Fruit fly (Drosophila melanogaster) whole organism, embryonic: ENCODE data around the gene CG32985.

Experiments used
- Antp ChIP-seq: fragments of 200-800 bp; sonication (Bioruptor generic); optimal IDR thresholded peaks from 3 replicates; lab custom pipeline; 2016; ENCODE audit warnings: missing biosample characterization, missing genetic modification characterization
- Asciz ChIP-seq: fragments of 200-800 bp; sonication (Bioruptor generic); optimal IDR thresholded peaks from 2 replicates; lab custom pipeline; 2017; ENCODE audit warnings: missing biosample characterization, mild to moderate bottlenecking, missing genetic modification characterization, missing genetic modification reagents
- CG10321 ChIP-seq: fragments of 200-800 bp; sonication (Bioruptor generic); IDR thresholded peaks from 2 replicates; pipeline ENCODE4 v1.3.6; 2022; ENCODE audit warnings: missing biosample characterization, missing genetic modification characterization
- CG10366 ChIP-seq: fragments of 200-800 bp; sonication (Bioruptor generic); IDR thresholded peaks from 2 replicates; pipeline ENCODE4 v1.3.6; 2022; ENCODE audit warnings: missing biosample characterization, missing genetic modification characterization
- CG10431 ChIP-seq: fragments of 200-800 bp; sonication (Bioruptor generic); optimal IDR thresholded peaks from 3 replicates; lab custom pipeline; 2018; ENCODE audit warnings: missing biosample characterization, mild to moderate bottlenecking, missing genetic modification characterization
- CG12659 ChIP-seq: fragments of 200-800 bp; sonication (Bioruptor generic); optimal IDR thresholded peaks from 3 replicates; lab custom pipeline; 2017; ENCODE audit warnings: mild to moderate bottlenecking, missing biosample characterization, missing genetic modification reagents, missing genetic modification characterization
- CG13296 ChIP-seq: fragments of 200-800 bp; sonication (Bioruptor generic); optimal IDR thresholded peaks from 3 replicates; lab custom pipeline; 2018; ENCODE audit warnings: missing biosample characterization, mild to moderate bottlenecking, missing genetic modification characterization
- CG16813 ChIP-seq: fragments of 200-800 bp; sonication (Bioruptor generic); IDR thresholded peaks from 3 replicates; pipeline ENCODE4 v1.3.6; 2022; ENCODE audit warnings: missing biosample characterization, missing genetic modification characterization; ENCODE audit not compliant: partially characterized antibody
- CG17802 ChIP-seq: fragments of 200-800 bp; sonication (Bioruptor generic); optimal IDR thresholded peaks from 2 replicates; lab custom pipeline; 2018; ENCODE audit warnings: missing biosample characterization, mild to moderate bottlenecking, missing genetic modification characterization, moderate library complexity
- CG2889 ChIP-seq: fragments of 200-800 bp; sonication (Bioruptor generic); IDR thresholded peaks from 3 replicates; pipeline ENCODE4 v1.3.6; 2022; ENCODE audit warnings: missing biosample characterization, missing genetic modification characterization
- CG4404 ChIP-seq: fragments of 200-800 bp; sonication (Bioruptor generic); IDR thresholded peaks from 2 replicates; pipeline ENCODE4 v1.3.6; 2022; ENCODE audit warnings: missing biosample characterization, missing genetic modification characterization
- CG7786 ChIP-seq: fragments of 200-800 bp; sonication (Bioruptor generic); optimal IDR thresholded peaks from 2 replicates; lab custom pipeline; 2016; ENCODE audit warnings: missing biosample characterization, missing genetic modification characterization
- CG7987 ChIP-seq: fragments of 200-800 bp; sonication (Bioruptor generic); optimal IDR thresholded peaks from 2 replicates; lab custom pipeline; 2018; ENCODE audit warnings: missing biosample characterization, mild to moderate bottlenecking, missing genetic modification characterization, moderate library complexity
- CG8089 ChIP-seq: fragments of 200-800 bp; sonication (Bioruptor generic); optimal IDR thresholded peaks from 3 replicates; lab custom pipeline; 2016; ENCODE audit warnings: missing biosample characterization, missing genetic modification characterization
- Camta ChIP-seq: fragments of 200-800 bp; sonication (Bioruptor generic); optimal IDR thresholded peaks from 2 replicates; lab custom pipeline; 2016; ENCODE audit warnings: missing biosample characterization, missing genetic modification characterization
- Chrac-16 ChIP-seq: fragments of 200-800 bp; sonication (Bioruptor generic); optimal IDR thresholded peaks from 3 replicates; lab custom pipeline; 2016; ENCODE audit warnings: missing biosample characterization, missing genetic modification characterization
- D ChIP-seq, 2 experiments: fragments of 200-800 bp in 1 of 2; fragments of >200 bp in 1 of 2; sonication (Bioruptor generic) in 1 of 2; optimal IDR thresholded peaks; 2 replicates in 1 of 2; 3 replicates in 1 of 2; lab custom pipeline; 2017; ENCODE audit warnings: mild to moderate bottlenecking in 1 of 2, missing biosample characterization in 1 of 2, missing genetic modification characterization in 1 of 2, missing genetic modification reagents in 1 of 2
- D19B ChIP-seq: fragments of 200-800 bp; sonication (Bioruptor generic); optimal IDR thresholded peaks from 2 replicates; lab custom pipeline; 2017; ENCODE audit warnings: missing biosample characterization, mild to moderate bottlenecking, missing genetic modification characterization
- Dip2 ChIP-seq: fragments of 200-800 bp; sonication (Bioruptor generic); IDR thresholded peaks from 2 replicates; pipeline ENCODE4 v1.3.6; 2022; ENCODE audit warnings: missing biosample characterization, missing genetic modification characterization
- Ets65A ChIP-seq: fragments of 200-800 bp; sonication (Bioruptor generic); peaks from one replicate; lab custom pipeline; 2016; ENCODE audit warnings: missing biosample characterization, missing genetic modification characterization
- H2.0 ChIP-seq: fragments of 200-800 bp; sonication (Bioruptor generic); IDR thresholded peaks from 2 replicates; pipeline ENCODE4 v1.3.6; 2022; ENCODE audit warnings: missing biosample characterization, missing genetic modification characterization
- Hey ChIP-seq: fragments of 200-800 bp; sonication (Bioruptor generic); optimal IDR thresholded peaks from 3 replicates; lab custom pipeline; 2018; ENCODE audit warnings: missing biosample characterization, mild to moderate bottlenecking, missing genetic modification characterization
- Hsf ChIP-seq: fragments of 200-800 bp; sonication (Bioruptor generic); optimal IDR thresholded peaks from 3 replicates; lab custom pipeline; 2016; ENCODE audit warnings: missing biosample characterization, missing genetic modification characterization
- Jarid2 ChIP-seq: fragments of 200-800 bp; sonication (Bioruptor generic); optimal IDR thresholded peaks from 3 replicates; lab custom pipeline; 2017; ENCODE audit warnings: mild to moderate bottlenecking, missing biosample characterization, missing genetic modification reagents, missing genetic modification characterization
- Myb ChIP-seq: fragments of 200-800 bp; sonication (Bioruptor generic); optimal IDR thresholded peaks from 2 replicates; lab custom pipeline; 2016; ENCODE audit warnings: missing biosample characterization, missing genetic modification characterization
- NfI ChIP-seq: fragments of 200-800 bp; sonication (Bioruptor generic); optimal IDR thresholded peaks from 3 replicates; lab custom pipeline; 2018; ENCODE audit warnings: missing biosample characterization, mild to moderate bottlenecking, missing genetic modification characterization, moderate library complexity
- Ssrp ChIP-seq: fragments of 200-800 bp; sonication (Bioruptor generic); optimal IDR thresholded peaks from 2 replicates; lab custom pipeline; 2018; ENCODE audit warnings: missing biosample characterization, mild to moderate bottlenecking, missing genetic modification characterization, moderate library complexity
- Trl ChIP-seq, 3 experiments: fragments of >200 bp in 2 of 3; fragments of 200-800 bp in 1 of 3; sonication (Bioruptor generic) in 1 of 3; optimal IDR thresholded peaks; 2 replicates in 1 of 3; 3 replicates in 2 of 3; lab custom pipeline; 2016 to 2017; ENCODE audit warnings: missing biosample characterization in 1 of 3, missing genetic modification characterization in 1 of 3
- amos ChIP-seq: fragments of 200-800 bp; sonication (Bioruptor generic); IDR thresholded peaks from 2 replicates; pipeline ENCODE4 v1.3.6; 2022; ENCODE audit warnings: missing biosample characterization, missing genetic modification characterization; ENCODE audit not compliant: partially characterized antibody
- bcd ChIP-seq: fragments of 200-800 bp; sonication (Bioruptor generic); optimal IDR thresholded peaks from 2 replicates; lab custom pipeline; 2017; ENCODE audit warnings: missing biosample characterization, mild to moderate bottlenecking, missing genetic modification characterization
- cas ChIP-seq: fragments of 200-800 bp; sonication (Bioruptor generic); IDR thresholded peaks from 2 replicates; pipeline ENCODE4 v1.3.6; 2022; ENCODE audit warnings: missing biosample characterization, missing genetic modification characterization
- cwo ChIP-seq: fragments of 200-800 bp; sonication (Bioruptor generic); optimal IDR thresholded peaks from 3 replicates; lab custom pipeline; 2017; ENCODE audit warnings: missing biosample characterization, missing genetic modification characterization, mild to moderate bottlenecking, moderate library complexity, missing genetic modification reagents
- dati ChIP-seq: fragments of 200-800 bp; sonication (Bioruptor generic); IDR thresholded peaks from 2 replicates; pipeline ENCODE4 v1.3.6; 2022; ENCODE audit warnings: missing biosample characterization, missing genetic modification characterization
- dmrt11E ChIP-seq: fragments of 200-800 bp; sonication (Bioruptor generic); optimal IDR thresholded peaks from 3 replicates; lab custom pipeline; 2018; ENCODE audit warnings: missing biosample characterization, mild to moderate bottlenecking, missing genetic modification characterization, moderate library complexity
- emc ChIP-seq: fragments of 200-800 bp; sonication (Bioruptor generic); optimal IDR thresholded peaks from 2 replicates; lab custom pipeline; 2016; ENCODE audit warnings: missing biosample characterization, missing genetic modification characterization
- ems ChIP-seq: fragments of 200-800 bp; sonication (Bioruptor generic); optimal IDR thresholded peaks from 3 replicates; lab custom pipeline; 2016; ENCODE audit warnings: missing biosample characterization, missing genetic modification characterization
- eyg ChIP-seq: fragments of 200-800 bp; sonication (Bioruptor generic); optimal IDR thresholded peaks from 3 replicates; lab custom pipeline; 2016; ENCODE audit warnings: missing biosample characterization, missing genetic modification characterization
- fd3F ChIP-seq: fragments of 200-800 bp; sonication (Bioruptor generic); optimal IDR thresholded peaks from 2 replicates; lab custom pipeline; 2018; ENCODE audit warnings: missing biosample characterization, mild to moderate bottlenecking, missing genetic modification characterization, moderate library complexity
- gem ChIP-seq: fragments of 200-800 bp; sonication (Bioruptor generic); optimal IDR thresholded peaks from 2 replicates; lab custom pipeline; 2019; ENCODE audit warnings: missing biosample characterization, mild to moderate bottlenecking, missing genetic modification characterization, moderate library complexity
- h ChIP-seq: fragments of >200 bp; optimal IDR thresholded peaks from 2 replicates; lab custom pipeline; 2017
- ham ChIP-seq: fragments of 200-800 bp; sonication (Bioruptor generic); IDR thresholded peaks from 2 replicates; pipeline ENCODE4 v1.3.6; 2022; ENCODE audit warnings: missing biosample characterization, missing genetic modification characterization
- lbe ChIP-seq: fragments of 200-800 bp; sonication (Bioruptor generic); optimal IDR thresholded peaks from 2 replicates; lab custom pipeline; 2016; ENCODE audit warnings: missing biosample characterization, mild to moderate bottlenecking, missing genetic modification characterization
- pros ChIP-seq: fragments of 200-800 bp; sonication (Bioruptor generic); optimal IDR thresholded peaks from 3 replicates; lab custom pipeline; 2019; ENCODE audit warnings: missing biosample characterization, mild to moderate bottlenecking, missing genetic modification characterization, moderate library complexity
- seq ChIP-seq: fragments of 200-800 bp; sonication (Bioruptor generic); IDR thresholded peaks from 2 replicates; pipeline ENCODE4 v1.3.6; 2022; ENCODE audit warnings: missing biosample characterization, missing genetic modification characterization
- slp2 ChIP-seq: fragments of 200-800 bp; sonication (Bioruptor generic); optimal IDR thresholded peaks from 2 replicates; lab custom pipeline; 2016; ENCODE audit warnings: missing biosample characterization, missing genetic modification characterization
- sqz ChIP-seq: fragments of 200-800 bp; sonication (Bioruptor generic); optimal IDR thresholded peaks from 3 replicates; lab custom pipeline; 2018; ENCODE audit warnings: missing biosample characterization, mild to moderate bottlenecking, missing genetic modification characterization
- trh ChIP-seq: fragments of 200-800 bp; sonication (Bioruptor generic); optimal IDR thresholded peaks from 2 replicates; lab custom pipeline; 2016; ENCODE audit warnings: missing biosample characterization, missing genetic modification characterization
- vnd ChIP-seq: fragments of 200-800 bp; sonication (Bioruptor generic); IDR thresholded peaks from 3 replicates; pipeline ENCODE4 v1.3.6; 2022; ENCODE audit warnings: missing biosample characterization, missing genetic modification characterization; ENCODE audit not compliant: partially characterized antibody
- vvl ChIP-seq: fragments of 200-800 bp; sonication (Bioruptor generic); IDR thresholded peaks from 2 replicates; pipeline ENCODE4 v1.3.6; 2022; ENCODE audit warnings: missing biosample characterization, missing genetic modification characterization
- wor ChIP-seq: fragments of 200-800 bp; sonication (Bioruptor generic); IDR thresholded peaks from 2 replicates; pipeline ENCODE4 v1.3.6; 2022; ENCODE audit warnings: missing biosample characterization, missing genetic modification characterization

The CG32985 gene

DNA sequence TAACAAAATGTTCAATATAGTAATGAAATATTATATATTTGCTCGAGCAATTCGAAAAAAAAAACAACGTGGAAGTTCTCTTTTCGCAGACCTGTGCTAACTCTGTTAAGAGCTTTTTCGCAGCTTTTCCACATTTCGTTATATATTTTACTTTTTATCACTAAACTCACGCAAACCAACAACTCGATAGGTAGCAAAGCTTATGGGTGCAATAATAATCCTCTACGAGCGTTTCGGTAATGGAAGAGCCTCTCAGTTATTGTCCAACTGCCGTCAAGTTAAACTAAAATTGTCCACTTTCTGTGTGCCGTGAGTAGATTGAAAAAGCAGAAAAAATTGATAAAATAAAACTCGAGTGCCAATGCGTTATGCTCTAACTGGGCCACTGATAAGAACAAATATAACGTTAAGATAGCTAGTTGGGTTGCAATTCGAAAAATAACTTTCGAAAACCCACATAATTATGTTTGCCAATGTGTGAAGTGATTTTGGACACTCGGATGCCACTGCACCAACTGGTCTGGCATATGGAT lies 28.6 kb upstream of the CG32985 start, which contains the start of gene Tsp29Fa (continued):
- TF ChIP-seq CG13296 (GFP tag; lab: Kevin White, UChicago), result no peak
- no peak for TF ChIP-seq CG10321 (GFP tag; lab: Robert Waterston, UW)
- TF ChIP-seq D19B (GFP tag; lab: Kevin White, UChicago), result no peak
- no peak for TF ChIP-seq seq (GFP tag; lab: Robert Waterston, UW)
- no peak for TF ChIP-seq lbe
- no peak for TF ChIP-seq CG7987
- peak; percentile 57 for TF ChIP-seq Ets65A (GFP tag; lab: Kevin White, UChicago)
- TF ChIP-seq CG4404, result no peak
- no peak for TF ChIP-seq Hsf (GFP tag; lab: Kevin White, UChicago)
- TF ChIP-seq gem, result no peak
- TF ChIP-seq vvl (GFP tag; lab: Robert Waterston, UW), result no peak
- no peak for TF ChIP-seq ems (GFP tag; lab: Kevin White, UChicago)
- no peak for TF ChIP-seq sqz
- TF ChIP-seq dmrt11E (tag; lab: Kevin White, UChicago), result no peak
- TF ChIP-seq CG12659, result no peak
- no peak for TF ChIP-seq bcd (GFP tag; lab: Kevin White, UChicago)
- 0 out of 3 replicates have a peak, but pooled peaks have one; percentile 33 for TF ChIP-seq vnd
- TF ChIP-seq Jarid2 (GFP tag; lab: Kevin White, UChicago), result peak; percentile 17
- TF ChIP-seq ham (GFP tag; lab: Robert Waterston, UW), result no peak
- no peak; the same call in 1 of the 2 replicates for TF ChIP-seq amos (GFP tag; lab: Robert Waterston, UW)
- no peak for TF ChIP-seq Hey (tag; lab: Kevin White, UChicago)
- TF ChIP-seq h, result no peak
- no peak for TF ChIP-seq cwo (GFP tag; lab: Kevin White, UChicago)
- TF ChIP-seq CG17802 (tag; lab: Kevin White, UChicago), result no peak
- TF ChIP-seq fd3F (GFP tag; lab: Kevin White, UChicago), result no peak
- TF ChIP-seq cas (GFP tag; lab: Robert Waterston, UW), result no peak
- no peak for TF ChIP-seq D (optimal IDR thresholded peaks at IDR 0.05; lab: Kevin White, UChicago)
- no peak for TF ChIP-seq D (GFP tag; optimal IDR thresholded peaks at IDR 0.05; lab: Kevin White, UChicago)
- no peak for TF ChIP-seq Dip2 (GFP tag; lab: Robert Waterston, UW)

- peak; percentile 53 for TF ChIP-seq trh (GFP tag; lab: Kevin White, UChicago)
- TF ChIP-seq dati (GFP tag; lab: Robert Waterston, UW), result no peak
- peak; percentile 45 for TF ChIP-seq slp2 (GFP tag; lab: Kevin White, UChicago)
- TF ChIP-seq Myb (GFP tag; lab: Kevin White, UChicago), result peak; percentile 37
- TF ChIP-seq seq (GFP tag; lab: Robert Waterston, UW), result peak; percentile 54; the same call in 1 of the 2 replicates
- peak; percentile 39 for TF ChIP-seq Antp
- TF ChIP-seq Camta, result no peak
- TF ChIP-seq CG10431 (GFP tag; lab: Kevin White, UChicago), result no peak
- peak; percentile 56 for TF ChIP-seq Chrac-16 (GFP tag; lab: Kevin White, UChicago)
- TF ChIP-seq emc (GFP tag; lab: Kevin White, UChicago), result no peak
- TF ChIP-seq CG7987, result no peak
- peak; percentile 4 for TF ChIP-seq CG8089 (GFP tag; lab: Kevin White, UChicago)
- TF ChIP-seq eyg (GFP tag; lab: Kevin White, UChicago), result peak; percentile 17
- peak; percentile 65; the same call in 1 of the 2 replicates for TF ChIP-seq CG10366 (GFP tag; lab: Robert Waterston, UW)
- TF ChIP-seq Ssrp, result peak; percentile 67
- TF ChIP-seq Asciz (GFP tag; lab: Kevin White, UChicago), result peak; percentile 65
- no peak for TF ChIP-seq CG16813
- TF ChIP-seq H2.0 (GFP tag; lab: Robert Waterston, UW), result peak; percentile 31; the same call in 1 of the 2 replicates
- no peak for TF ChIP-seq CG2889 (GFP tag; lab: Robert Waterston, UW)
- peak; percentile 71 for TF ChIP-seq CG7786 (GFP tag; lab: Kevin White, UChicago)
- TF ChIP-seq Trl (optimal IDR thresholded peaks at IDR 0.05; lab: Kevin White, UChicago), result peak in 1 of 2 experiments; percentile 36
- peak; percentile 48 for TF ChIP-seq Trl (GFP tag; optimal IDR thresholded peaks at IDR 0.05; lab: Kevin White, UChicago)
- no peak for TF ChIP-seq pros (GFP tag; lab: Kevin White, UChicago)
- TF ChIP-seq NfI, result peak; percentile 73
- TF ChIP-seq wor (GFP tag; lab: Robert Waterston, UW), result peak; percentile 60; the same call in 1 of the 2 replicates
Observed at dm6 chr2L:8937003-8937402, 25.3 kb upstream of the CG32985 start, which contains the start of gene Tsp29Fb. Gene Tsp29Fb, plus strand, starts transcription at chr2L:8937390.
